Fruit fly (Drosophila melanogaster) whole organism, wandering third instar larva: ENCODE measurements around the gene CG11693.

Source experiments
- Abd-B ChIP-seq: fragments of >200 bp; optimal IDR thresholded peaks from 2 replicates; lab custom pipeline; 2017; ENCODE audit warnings: missing biosample characterization, missing genetic modification characterization
- CG32264 ChIP-seq: fragments of 200-800 bp; sonication (Bioruptor generic); optimal IDR thresholded peaks from 2 replicates; lab custom pipeline; 2016; ENCODE audit warnings: missing biosample characterization, missing genetic modification characterization
- CG9705 ChIP-seq: fragments of 200-800 bp; sonication (Bioruptor generic); optimal IDR thresholded peaks from 2 replicates; lab custom pipeline; 2018; ENCODE audit warnings: missing biosample characterization, mild to moderate bottlenecking, missing genetic modification characterization
- Dfd ChIP-seq: fragments of >200 bp; optimal IDR thresholded peaks from 2 replicates; lab custom pipeline; 2017; ENCODE audit warnings: missing biosample characterization, missing genetic modification characterization
- Dif ChIP-seq: fragments of 200-275, 200-300 bp; sonication (Bioruptor generic); optimal IDR thresholded peaks from 2 replicates; lab custom pipeline; 2018; ENCODE audit warnings: missing biosample characterization, missing genetic modification characterization; ENCODE audit not compliant: partially characterized antibody
- GATAd ChIP-seq: sonication (Bioruptor generic); optimal IDR thresholded peaks from 2 replicates; lab custom pipeline; 2016; ENCODE audit warnings: missing biosample characterization, missing genetic modification characterization
- HLH106 ChIP-seq: fragments of 200-800 bp; optimal IDR thresholded peaks from 3 replicates; lab custom pipeline; 2019; ENCODE audit warnings: missing biosample characterization, mild to moderate bottlenecking, missing genetic modification characterization, moderate library complexity
- Hr78 ChIP-seq: fragments of >200 bp; optimal IDR thresholded peaks from 2 replicates; lab custom pipeline; 2017; ENCODE audit warnings: missing biosample characterization, missing genetic modification characterization
- Hr83 ChIP-seq: fragments of 200-300 bp; sonication (Bioruptor generic); optimal IDR thresholded peaks from 2 replicates; lab custom pipeline; 2016; ENCODE audit warnings: missing biosample characterization, mild to moderate bottlenecking, missing genetic modification characterization, moderate library complexity; ENCODE audit not compliant: poor library complexity, severe bottlenecking
- Jra ChIP-seq: sonication (Bioruptor generic); optimal IDR thresholded peaks from 2 replicates; lab custom pipeline; 2016; ENCODE audit warnings: missing biosample characterization, missing genetic modification characterization
- Myc ChIP-seq: fragments of >200 bp; optimal IDR thresholded peaks from 2 replicates; lab custom pipeline; 2017
- N ChIP-seq: fragments of >200 bp; optimal IDR thresholded peaks from 2 replicates; lab custom pipeline; 2018; ENCODE audit warnings: missing biosample characterization, missing external identifiers, missing genetic modification characterization
- OdsH ChIP-seq: fragments of 200-800 bp; sonication (Bioruptor generic); optimal IDR thresholded peaks from 2 replicates; lab custom pipeline; 2016; ENCODE audit warnings: missing biosample characterization, mild to moderate bottlenecking, missing genetic modification characterization
- Rel ChIP-seq, 2 experiments: fragments of 200-800 bp; sonication (Bioruptor generic) in 1 of 2; optimal IDR thresholded peaks; 2 replicates in 1 of 2; 3 replicates in 1 of 2; lab custom pipeline; 2016 to 2019; ENCODE audit warnings: mild to moderate bottlenecking in 2 of 2, missing biosample characterization in 2 of 2, missing genetic modification characterization in 2 of 2, moderate library complexity in 1 of 2
- Sp1 ChIP-seq: fragments of 200-800 bp; sonication (Bioruptor generic); optimal IDR thresholded peaks from 3 replicates; lab custom pipeline; 2019; ENCODE audit warnings: missing biosample characterization, mild to moderate bottlenecking, missing genetic modification characterization, moderate library complexity
- br ChIP-seq: fragments of 200-800 bp; sonication (Bioruptor generic); optimal IDR thresholded peaks from 2 replicates; lab custom pipeline; 2016; ENCODE audit warnings: missing biosample characterization, missing genetic modification characterization
- brk ChIP-seq: fragments of 200-800 bp; sonication (Bioruptor generic); optimal IDR thresholded peaks from 2 replicates; lab custom pipeline; 2016; ENCODE audit warnings: missing biosample characterization, mild to moderate bottlenecking, missing genetic modification characterization
- dl ChIP-seq, 2 experiments: fragments of 175-275, 200-275 bp in 1 of 2; fragments of 200-275 bp in 1 of 2; sonication (Bioruptor generic); optimal IDR thresholded peaks; lab custom pipeline; 2018; ENCODE audit warnings: mild to moderate bottlenecking in 2 of 2, missing biosample characterization in 2 of 2, missing genetic modification characterization in 2 of 2, moderate library complexity in 2 of 2; ENCODE audit not compliant: partially characterized antibody in 2 of 2, insufficient read depth in 1 of 2
- dmrt93B ChIP-seq: fragments of 200-800 bp; sonication (Bioruptor generic); optimal IDR thresholded peaks from 2 replicates; lab custom pipeline; 2018; ENCODE audit warnings: missing biosample characterization, mild to moderate bottlenecking, missing genetic modification characterization
- dsf ChIP-seq: sonication (Bioruptor generic); optimal IDR thresholded peaks from 2 replicates; lab custom pipeline; 2016; ENCODE audit warnings: missing biosample characterization, missing genetic modification characterization, borderline replicate concordance
- ey ChIP-seq: fragments of 200-800 bp; sonication (Bioruptor generic); optimal IDR thresholded peaks from 2 replicates; lab custom pipeline; 2016; ENCODE audit warnings: missing biosample characterization, missing genetic modification characterization
- foxo ChIP-seq, 2 experiments: fragments of 200-800 bp; sonication (Bioruptor generic); optimal IDR thresholded peaks; 2 replicates in 1 of 2; 3 replicates in 1 of 2; lab custom pipeline; 2016 to 2017; ENCODE audit warnings: missing biosample characterization in 2 of 2, missing genetic modification characterization in 2 of 2
- fru ChIP-seq: fragments of 200-800 bp; sonication (Bioruptor generic); optimal IDR thresholded peaks from 3 replicates; lab custom pipeline; 2016; ENCODE audit warnings: missing biosample characterization, mild to moderate bottlenecking, missing genetic modification characterization
- h ChIP-seq: fragments of 200-800 bp; sonication (Bioruptor generic); optimal IDR thresholded peaks from 3 replicates; lab custom pipeline; 2016; ENCODE audit warnings: missing biosample characterization, mild to moderate bottlenecking, missing genetic modification characterization
- lola ChIP-seq: fragments of >200 bp; optimal IDR thresholded peaks from 2 replicates; lab custom pipeline; 2017; ENCODE audit warnings: missing biosample characterization, missing genetic modification characterization
- pan ChIP-seq: fragments of >200 bp; optimal IDR thresholded peaks from 2 replicates; lab custom pipeline; 2017
- psq ChIP-seq: fragments of 200-800 bp; sonication (Bioruptor generic); optimal IDR thresholded peaks from 3 replicates; lab custom pipeline; 2017; ENCODE audit warnings: missing biosample characterization, mild to moderate bottlenecking, missing genetic modification characterization, moderate library complexity
- sage ChIP-seq: fragments of 200-800 bp; sonication (Bioruptor generic); optimal IDR thresholded peaks from 2 replicates; lab custom pipeline; 2016; ENCODE audit warnings: missing biosample characterization, mild to moderate bottlenecking, missing genetic modification characterization
- sv ChIP-seq: fragments of 200-800 bp; sonication (Bioruptor generic); optimal IDR thresholded peaks from 3 replicates; lab custom pipeline; 2016; ENCODE audit warnings: missing biosample characterization, missing genetic modification characterization
- tai ChIP-seq: sonication (Bioruptor generic); optimal IDR thresholded peaks from 2 replicates; lab custom pipeline; 2016; ENCODE audit warnings: missing biosample characterization, missing genetic modification characterization
- woc ChIP-seq: sonication (Bioruptor generic); optimal IDR thresholded peaks from 2 replicates; lab custom pipeline; 2016; ENCODE audit warnings: missing biosample characterization, mild to moderate bottlenecking, missing genetic modification characterization

Gene CG11693

DNA sequence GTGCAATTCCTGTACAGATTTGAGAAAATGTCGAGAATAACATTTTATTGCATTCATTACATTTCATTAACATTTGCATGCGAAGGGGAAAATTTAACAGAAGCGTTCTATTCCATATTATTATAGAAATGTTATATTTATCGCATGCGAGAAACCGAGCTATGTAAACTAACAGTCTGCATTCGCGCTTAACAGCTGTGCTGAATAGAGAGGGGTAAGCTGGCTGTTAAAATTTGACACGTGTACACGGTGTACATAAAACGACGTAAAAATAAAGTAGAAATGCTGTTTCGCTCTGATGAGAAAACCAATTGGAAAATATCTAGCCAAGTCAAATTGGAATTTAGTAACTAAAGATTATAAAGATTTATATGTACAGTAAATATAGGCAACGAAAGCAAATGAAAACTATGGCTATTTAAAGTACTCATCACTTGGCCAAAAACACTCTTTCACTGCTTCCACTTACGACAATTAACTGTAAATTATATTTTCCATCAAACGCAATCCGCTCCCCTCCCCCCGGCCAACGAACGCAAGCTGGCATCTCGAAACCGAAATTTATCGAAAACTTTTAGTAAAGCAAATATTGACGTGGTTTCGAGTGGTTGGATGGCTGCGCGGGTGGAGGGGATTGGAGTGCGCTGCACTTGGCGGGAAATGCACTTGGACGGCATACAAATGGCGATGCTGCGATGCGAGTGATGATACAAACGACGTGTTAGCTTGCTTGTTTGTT lies 4.2 kb downstream of the CG11693 start:
- TF ChIP-seq lola (GFP tag; lab: Kevin White, UChicago), result no peak
- no peak for TF ChIP-seq br (GFP tag; lab: Kevin White, UChicago)
- TF ChIP-seq foxo (GFP tag; optimal IDR thresholded peaks at IDR 0.05; lab: Kevin White, UChicago), result peak in 1 of 2 experiments; percentile 20
- peak; percentile 82 for TF ChIP-seq sage (GFP tag; lab: Kevin White, UChicago)

- no peak for TF ChIP-seq Rel (GFP tag; optimal IDR thresholded peaks at IDR 0.05; lab: Kevin White, UChicago)
- peak; percentile 91 for TF ChIP-seq Rel (tag; optimal IDR thresholded peaks at IDR 0.05; lab: Kevin White, UChicago)
- TF ChIP-seq OdsH (GFP tag; lab: Kevin White, UChicago), result peak; percentile 36
- peak; percentile 39 for TF ChIP-seq ey
- peak in 1 of 2 experiments; percentile 45 for TF ChIP-seq foxo (GFP tag; optimal IDR thresholded peaks at IDR 0.05; lab: Kevin White, UChicago)
- no peak for TF ChIP-seq dl (GFP tag; optimal IDR thresholded peaks at IDR 0.05; lab: Kevin White, UChicago; ENCODE audit: insufficient read depth in 1 of 2, partially characterized antibody in 2 of 2)
- TF ChIP-seq HLH106 (tag; lab: Kevin White, UChicago), result peak; percentile 33
- no peak for TF ChIP-seq Sp1 (GFP tag; lab: Kevin White, UChicago)
- TF ChIP-seq, all 38 proteins: peak for 5
These were observed 5.5 kb downstream of the CG11693 start, which contains the start of gene Sgt1 for dm6 chr3R:8305110-8305509. TSS of gene Sgt1 (minus strand) at chr3R:8305274.

- TF ChIP-seq Dif (GFP tag; lab: Kevin White, UChicago), result peak; percentile 44
- TF ChIP-seq HLH106 (tag; lab: Kevin White, UChicago), result peak; percentile 21
- peak; percentile 20 for TF ChIP-seq CG9705 (GFP tag; lab: Kevin White, UChicago)
- no peak for TF ChIP-seq Hr83
These were observed 6.7 kb downstream of the CG11693 start, which contains the start of gene nac for dm6 chr3R:8303848-8304247. TSS of gene nac (minus strand) at chr3R:8304023.

DNA sequence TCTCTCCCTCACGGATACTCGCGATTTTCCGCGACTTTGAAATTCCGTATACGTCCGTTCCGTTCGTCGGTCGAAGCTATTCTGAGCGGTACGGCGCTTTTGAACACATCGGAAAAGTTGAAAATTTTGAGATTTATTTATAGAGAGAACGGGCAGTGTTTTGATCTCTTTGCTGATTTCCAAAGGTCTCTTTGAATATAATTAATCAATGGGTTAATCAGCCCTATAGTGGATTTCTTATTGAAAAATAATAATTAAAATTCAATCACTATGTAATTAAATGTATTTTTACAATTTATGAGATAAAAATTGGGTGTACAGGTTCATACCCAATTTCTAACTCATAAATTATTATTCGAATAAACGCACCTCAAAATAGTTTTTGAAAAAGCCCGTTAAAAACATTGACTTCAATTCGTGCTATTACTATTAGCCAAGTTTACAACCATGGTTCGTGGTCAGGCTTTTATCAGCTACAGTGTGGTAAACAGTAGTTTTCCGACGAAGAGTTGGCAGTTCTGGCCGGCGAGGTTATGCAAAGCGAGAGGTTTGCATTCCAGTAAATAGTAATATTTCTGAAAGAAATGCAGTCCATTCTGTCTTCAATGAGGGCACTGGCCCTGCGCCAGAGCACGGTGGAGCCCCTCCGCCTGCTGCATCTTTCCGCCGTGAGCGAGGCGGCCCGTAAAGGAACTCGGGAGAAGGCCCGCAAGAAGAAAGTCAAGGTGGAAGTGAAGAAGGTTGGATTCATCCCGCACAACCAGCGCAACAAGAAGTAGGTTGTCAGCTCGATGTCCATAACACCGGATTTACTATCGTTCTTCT lies 9.4 kb downstream of the CG11693 start, which contains the start of the genes CG9626 and mRpL1:
TSS of gene CG9626 (minus strand) at position 51 of the 825 bp plus-strand sequence.
TSS of gene mRpL1 (plus strand) at position 513 of the 825 bp plus-strand sequence.
- TF ChIP-seq CG32264 (GFP tag; lab: Kevin White, UChicago) (no peak), Myc (lab: Kevin White, UChicago) (peak; percentile 18), Jra (GFP tag; lab: Kevin White, UChicago) (no peak), fru (GFP tag; lab: Kevin White, UChicago) (peak; percentile 98), Dif (GFP tag; lab: Kevin White, UChicago) (no peak), pan (no peak), dmrt93B (GFP tag; lab: Kevin White, UChicago) (no peak), psq (GFP tag; lab: Kevin White, UChicago) (no peak), HLH106 (tag; lab: Kevin White, UChicago) (no peak), woc (GFP tag; lab: Kevin White, UChicago) (no peak)
- TF ChIP-seq, all 38 proteins: peak for 2

DNA sequence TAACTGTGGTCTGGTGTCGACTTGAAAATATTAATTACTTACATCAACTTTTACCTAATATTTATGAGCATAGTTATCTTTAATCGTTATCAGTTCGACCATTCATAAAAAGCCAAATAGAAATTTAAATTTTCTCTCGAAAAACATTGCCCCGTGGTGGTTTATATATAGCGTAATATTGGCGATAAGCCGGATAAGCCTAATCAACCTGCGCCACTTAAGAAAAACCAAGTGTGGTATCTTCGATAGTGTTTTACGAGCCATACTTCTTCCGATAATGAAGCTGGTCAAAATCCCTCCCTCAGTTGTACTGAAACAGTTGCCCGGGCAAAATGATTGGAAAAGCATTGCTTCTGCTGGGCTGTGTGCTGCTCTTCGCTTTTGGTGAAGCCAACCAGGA lies 18.5 kb downstream of the CG11693 start, which contains the start of gene CG31463:
TSS of gene CG31463 (plus strand) at position 302 of the 400 bp plus-strand sequence.
- TF ChIP-seq Dfd (GFP tag; lab: Kevin White, UChicago) (no peak), dl (GFP tag; optimal IDR thresholded peaks at IDR 0.05; lab: Kevin White, UChicago; ENCODE audit: insufficient read depth in 1 of 2, partially characterized antibody in 2 of 2) (no peak), N (no peak), sv (GFP tag; lab: Kevin White, UChicago) (no peak), lola (GFP tag; lab: Kevin White, UChicago) (no peak), brk (GFP tag; lab: Kevin White, UChicago) (no peak), tai (GFP tag; lab: Kevin White, UChicago) (no peak), psq (GFP tag; lab: Kevin White, UChicago) (no peak), GATAd (GFP tag; lab: Kevin White, UChicago) (no peak), br (GFP tag; lab: Kevin White, UChicago) (no peak), Myc (lab: Kevin White, UChicago) (no peak), h (GFP tag; lab: Kevin White, UChicago) (no peak), Dif (GFP tag; lab: Kevin White, UChicago) (no peak), Abd-B (GFP tag; lab: Kevin White, UChicago) (no peak), pan (no peak), Rel (GFP tag; optimal IDR thresholded peaks at IDR 0.05; lab: Kevin White, UChicago) (no peak), Rel (tag; optimal IDR thresholded peaks at IDR 0.05; lab: Kevin White, UChicago) (no peak), Hr78 (GFP tag; lab: Kevin White, UChicago) (no peak), dsf (GFP tag; lab: Kevin White, UChicago) (no peak)
